Fruit fly (Drosophila melanogaster) whole organism, embryonic: ENCODE data around the gene CG5079.
A peak's percentile ranks its signal among the peaks of the same experiment; 100 is the strongest.

ENCODE experiments used
- Atf-2 ChIP-seq: fragments of 200-800 bp; sonication (Bioruptor generic); optimal IDR thresholded peaks from 2 replicates; lab custom pipeline; 2016; ENCODE audit warnings: missing biosample characterization, missing genetic modification characterization
- Bteb2 ChIP-seq: fragments of 200-800 bp; sonication (Bioruptor generic); optimal IDR thresholded peaks from 2 replicates; lab custom pipeline; 2016; ENCODE audit warnings: missing biosample characterization, missing genetic modification characterization
- CG10267 ChIP-seq: fragments of 200-800 bp; sonication (Bioruptor generic); optimal IDR thresholded peaks from 2 replicates; lab custom pipeline; 2018; ENCODE audit warnings: missing biosample characterization, mild to moderate bottlenecking, missing genetic modification characterization, moderate library complexity
- CG10274 ChIP-seq: fragments of 200-800 bp; sonication (Bioruptor generic); optimal IDR thresholded peaks from 3 replicates; lab custom pipeline; 2017; ENCODE audit warnings: missing biosample characterization, mild to moderate bottlenecking, missing genetic modification characterization
- CG14014 ChIP-seq: fragments of 200-800 bp; sonication (Bioruptor generic); IDR thresholded peaks from 2 replicates; pipeline ENCODE4 v1.3.6; 2022; ENCODE audit warnings: missing biosample characterization, missing genetic modification characterization
- CG1603 ChIP-seq: fragments of 200-800 bp; sonication (Bioruptor generic); optimal IDR thresholded peaks from 2 replicates; lab custom pipeline; 2019; ENCODE audit warnings: missing biosample characterization, mild to moderate bottlenecking, missing genetic modification characterization, moderate library complexity
- CG17829 ChIP-seq: fragments of 200-800 bp; optimal IDR thresholded peaks from 2 replicates; lab custom pipeline; 2019; ENCODE audit warnings: missing biosample characterization, mild to moderate bottlenecking, missing genetic modification characterization, moderate library complexity
- CG2889 ChIP-seq: fragments of 200-800 bp; sonication (Bioruptor generic); IDR thresholded peaks from 3 replicates; pipeline ENCODE4 v1.3.6; 2022; ENCODE audit warnings: missing biosample characterization, missing genetic modification characterization
- CG3065 ChIP-seq: fragments of 200-800 bp; sonication (Bioruptor generic); optimal IDR thresholded peaks from 2 replicates; lab custom pipeline; 2016; ENCODE audit warnings: missing biosample characterization, missing genetic modification characterization
- CG33557 ChIP-seq: fragments of 200-800 bp; sonication (Bioruptor generic); optimal IDR thresholded peaks from 2 replicates; lab custom pipeline; 2019; ENCODE audit warnings: missing biosample characterization, mild to moderate bottlenecking, missing genetic modification characterization, moderate library complexity
- CG4617 ChIP-seq: fragments of 200-800 bp; sonication (Bioruptor generic); optimal IDR thresholded peaks from 3 replicates; lab custom pipeline; 2016; ENCODE audit warnings: missing biosample characterization, missing genetic modification characterization, borderline replicate concordance
- CG4730 ChIP-seq: fragments of 200-800 bp; sonication (Bioruptor generic); IDR thresholded peaks from 2 replicates; pipeline ENCODE4 v1.3.6; 2022; ENCODE audit warnings: missing biosample characterization, missing genetic modification characterization
- CG6175 ChIP-seq: fragments of 200-800 bp; sonication (Bioruptor generic); IDR thresholded peaks from 3 replicates; pipeline ENCODE4 v1.3.6; 2022; ENCODE audit warnings: missing biosample characterization, missing genetic modification characterization
- CG6254 ChIP-seq: fragments of 200-800 bp; sonication (Bioruptor generic); optimal IDR thresholded peaks from 3 replicates; lab custom pipeline; 2017; ENCODE audit warnings: mild to moderate bottlenecking, missing biosample characterization, missing genetic modification reagents, missing genetic modification characterization
- CG6654 ChIP-seq: fragments of 200-800 bp; sonication (Bioruptor generic); optimal IDR thresholded peaks from 2 replicates; lab custom pipeline; 2017; ENCODE audit warnings: missing biosample characterization, mild to moderate bottlenecking, missing genetic modification characterization
- CG6765 ChIP-seq: fragments of 200-800 bp; sonication (Bioruptor generic); optimal IDR thresholded peaks from 3 replicates; lab custom pipeline; 2017; ENCODE audit warnings: missing biosample characterization, mild to moderate bottlenecking, missing genetic modification characterization
- CG7271 ChIP-seq: fragments of 200-800 bp; sonication (Bioruptor generic); optimal IDR thresholded peaks from 2 replicates; lab custom pipeline; 2018; ENCODE audit warnings: missing biosample characterization, mild to moderate bottlenecking, missing genetic modification characterization, moderate library complexity
- CG7357 ChIP-seq: fragments of 200-800 bp; sonication (Bioruptor generic); IDR thresholded peaks from 3 replicates; pipeline ENCODE4 v1.3.6; 2022; ENCODE audit warnings: missing biosample characterization, missing genetic modification characterization
- CG7372 ChIP-seq: fragments of 200-800 bp; sonication (Bioruptor generic); IDR thresholded peaks from 2 replicates; pipeline ENCODE4 v1.3.6; 2022; ENCODE audit warnings: missing biosample characterization, missing genetic modification characterization
- CrebB ChIP-seq: fragments of 200-800 bp; sonication (Bioruptor generic); optimal IDR thresholded peaks from 3 replicates; lab custom pipeline; 2018; ENCODE audit warnings: missing biosample characterization, mild to moderate bottlenecking, missing genetic modification characterization
- Gug ChIP-seq: fragments of 200-800 bp; sonication (Bioruptor generic); IDR thresholded peaks from 4 replicates; pipeline ENCODE4 v1.3.6; 2022; ENCODE audit warnings: missing biosample characterization, missing genetic modification characterization
- Med ChIP-seq: fragments of 200-800 bp; sonication (Bioruptor generic); peaks from one replicate; lab custom pipeline; 2016; ENCODE audit warnings: missing biosample characterization, missing genetic modification characterization, mild to moderate bottlenecking, inconsistent platforms, moderate library complexity
- Ravus ChIP-seq: fragments of 200-800 bp; sonication (Bioruptor generic); IDR thresholded peaks from 2 replicates; pipeline ENCODE4 v1.3.6; 2022; ENCODE audit warnings: missing biosample characterization, missing genetic modification characterization
- Scr ChIP-seq: fragments of 200-800 bp; sonication (Bioruptor generic); IDR thresholded peaks from 2 replicates; pipeline ENCODE4 v1.3.6; 2022; ENCODE audit warnings: missing biosample characterization, missing genetic modification characterization; ENCODE audit not compliant: partially characterized antibody
- Sox102F ChIP-seq: fragments of 200-800 bp; sonication (Bioruptor generic); optimal IDR thresholded peaks from 2 replicates; lab custom pipeline; 2018; ENCODE audit warnings: missing biosample characterization, mild to moderate bottlenecking, missing genetic modification characterization, moderate library complexity
- Sry-δ ChIP-seq: fragments of 200-800 bp; sonication (Bioruptor generic); optimal IDR thresholded peaks from 2 replicates; lab custom pipeline; 2016; ENCODE audit warnings: missing biosample characterization, missing genetic modification characterization
- Usf ChIP-seq: fragments of 200-800 bp; sonication (Bioruptor generic); optimal IDR thresholded peaks from 2 replicates; lab custom pipeline; 2017; ENCODE audit warnings: missing genotype, missing biosample characterization, missing genetic modification characterization
- Xrp1 ChIP-seq: fragments of 200-800 bp; sonication (Bioruptor generic); IDR thresholded peaks from 2 replicates; pipeline ENCODE4 v1.3.6; 2022; ENCODE audit warnings: missing biosample characterization, missing genetic modification characterization
- ac ChIP-seq: fragments of 200-800 bp; sonication (Bioruptor generic); optimal IDR thresholded peaks from 3 replicates; lab custom pipeline; 2017; ENCODE audit warnings: missing biosample characterization, mild to moderate bottlenecking, missing genetic modification characterization
- aop ChIP-seq: fragments of 200-800 bp; sonication (Bioruptor generic); IDR thresholded peaks from 2 replicates; pipeline ENCODE4 v1.3.6; 2022; ENCODE audit warnings: missing biosample characterization, missing genetic modification characterization
- ase ChIP-seq: fragments of 200-800 bp; sonication (Bioruptor generic); IDR thresholded peaks from 3 replicates; pipeline ENCODE4 v1.3.6; 2022; ENCODE audit warnings: missing biosample characterization, missing genetic modification characterization
- caup ChIP-seq: fragments of 200-800 bp; sonication (Bioruptor generic); optimal IDR thresholded peaks from 3 replicates; lab custom pipeline; 2017; ENCODE audit warnings: missing biosample characterization, mild to moderate bottlenecking, missing genetic modification characterization, moderate library complexity; ENCODE audit not compliant: severe bottlenecking
- chinmo ChIP-seq: fragments of 200-800 bp; sonication (Bioruptor generic); IDR thresholded peaks from 4 replicates; pipeline ENCODE4 v1.3.6; 2022; ENCODE audit warnings: missing biosample characterization, missing genetic modification characterization; ENCODE audit not compliant: partially characterized antibody
- crc ChIP-seq: fragments of 200-800 bp; sonication (Bioruptor generic); optimal IDR thresholded peaks from 2 replicates; lab custom pipeline; 2016; ENCODE audit warnings: missing biosample characterization, missing genetic modification characterization
- ewg ChIP-seq: fragments of 200-800 bp; sonication (Bioruptor generic); optimal IDR thresholded peaks from 3 replicates; lab custom pipeline; 2017; ENCODE audit warnings: mild to moderate bottlenecking, missing biosample characterization, missing genetic modification reagents, missing genetic modification characterization
- ftz-f1 ChIP-seq: fragments of 200-800 bp; sonication (Bioruptor generic); optimal IDR thresholded peaks from 2 replicates; lab custom pipeline; 2016; ENCODE audit warnings: missing biosample characterization, missing genetic modification characterization
- grau ChIP-seq: fragments of 200-800 bp; optimal IDR thresholded peaks from 3 replicates; lab custom pipeline; 2019; ENCODE audit warnings: missing biosample characterization, mild to moderate bottlenecking, missing genetic modification characterization, moderate library complexity
- gro ChIP-seq: fragments of 200-800 bp; sonication (Bioruptor generic); optimal IDR thresholded peaks from 2 replicates; lab custom pipeline; 2016; ENCODE audit warnings: missing biosample characterization, missing genetic modification characterization
- gsb-n ChIP-seq: fragments of 200-800 bp; sonication (Bioruptor generic); optimal IDR thresholded peaks from 3 replicates; lab custom pipeline; 2018; ENCODE audit warnings: missing biosample characterization, mild to moderate bottlenecking, missing genetic modification characterization
- ken ChIP-seq: fragments of 200-800 bp; sonication (Bioruptor generic); IDR thresholded peaks from 3 replicates; pipeline ENCODE4 v1.3.6; 2022; ENCODE audit warnings: missing biosample characterization, missing genetic modification characterization
- lov ChIP-seq, 2 experiments: fragments of 200-800 bp in 1 of 2; fragments of >200 bp in 1 of 2; sonication (Bioruptor generic) in 1 of 2; IDR thresholded peaks in 1 of 2; optimal IDR thresholded peaks in 1 of 2; 2 replicates in 1 of 2; 3 replicates in 1 of 2; pipeline versions ENCODE4 v1.3.6 to Lab custom; 2017 to 2022; ENCODE audit warnings: missing biosample characterization in 1 of 2, missing genetic modification characterization in 1 of 2
- nom ChIP-seq: fragments of 200-800 bp; sonication (Bioruptor generic); optimal IDR thresholded peaks from 2 replicates; lab custom pipeline; 2017; ENCODE audit warnings: missing biosample characterization, missing genetic modification characterization, mild to moderate bottlenecking, moderate library complexity, missing genetic modification reagents
- pan ChIP-seq, 4 experiments: fragments of >200 bp in 3 of 4; fragments of 200-800 bp in 1 of 4; sonication (Bioruptor generic) in 1 of 4; optimal IDR thresholded peaks in 3 of 4; IDR thresholded peaks in 1 of 4; 2 replicates each; pipeline versions ENCODE4 v1.3.6 to Lab custom; 2017 to 2022; ENCODE audit warnings: missing biosample characterization in 2 of 4, missing genetic modification characterization in 2 of 4, mixed read lengths in 1 of 4
- pfk ChIP-seq: fragments of 200-800 bp; sonication (Bioruptor generic); optimal IDR thresholded peaks from 2 replicates; lab custom pipeline; 2018; ENCODE audit warnings: missing biosample characterization, mild to moderate bottlenecking, missing genetic modification characterization, moderate library complexity
- phol ChIP-seq: fragments of 200-800 bp; sonication (Bioruptor generic); optimal IDR thresholded peaks from 3 replicates; lab custom pipeline; 2018; ENCODE audit warnings: missing biosample characterization, mild to moderate bottlenecking, missing genetic modification characterization, moderate library complexity
- pzg ChIP-seq: fragments of 200-800 bp; sonication (Bioruptor generic); optimal IDR thresholded peaks from 3 replicates; lab custom pipeline; 2018; ENCODE audit warnings: missing biosample characterization, mild to moderate bottlenecking, missing genetic modification characterization, moderate library complexity
- salm ChIP-seq: fragments of 200-800 bp; sonication (Bioruptor generic); optimal IDR thresholded peaks from 2 replicates; lab custom pipeline; 2018; ENCODE audit warnings: missing biosample characterization, mild to moderate bottlenecking, missing genetic modification characterization
- wdn ChIP-seq: fragments of 200-800 bp; sonication (Bioruptor generic); IDR thresholded peaks from 2 replicates; pipeline ENCODE4 v1.3.6; 2022; ENCODE audit warnings: missing biosample characterization, missing genetic modification characterization
- zen ChIP-seq: fragments of 200-800 bp; sonication (Bioruptor generic); optimal IDR thresholded peaks from 3 replicates; lab custom pipeline; 2018; ENCODE audit warnings: missing biosample characterization, mild to moderate bottlenecking, missing genetic modification characterization, moderate library complexity

CG5079 gene

dm6 chr3R:25626625-25627275 lies 13.3 kb downstream of the CG5079 start, which contains the start of gene Ssadh (continued):
- TF ChIP-seq caup (GFP tag; lab: Kevin White, UChicago) = no peak
- TF ChIP-seq Sox102F (GFP tag; lab: Kevin White, UChicago) = no peak
- TF ChIP-seq Scr = peak; percentile 57
- TF ChIP-seq CG4617 (GFP tag; lab: Kevin White, UChicago) = peak; percentile 28
- TF ChIP-seq CG10267 = peak; percentile 44
- TF ChIP-seq ken (GFP tag; lab: Robert Waterston, UW) = no peak
- TF ChIP-seq aop (GFP tag; lab: Robert Waterston, UW) = no peak
- no peak for TF ChIP-seq CG6654 (GFP tag; lab: Kevin White, UChicago)
- TF ChIP-seq nom = no peak
- no peak for TF ChIP-seq ftz-f1 (GFP tag; lab: Kevin White, UChicago)
- 0 out of 4 replicates have a peak, but pooled peaks have one; percentile 27 for TF ChIP-seq chinmo (GFP tag; lab: Robert Waterston, UW)
- TF ChIP-seq gro (GFP tag; lab: Kevin White, UChicago) = no peak
- TF ChIP-seq gsb-n (tag; lab: Kevin White, UChicago) = peak; percentile 56
- TF ChIP-seq crc = no peak
- peak; percentile 4 for TF ChIP-seq zen (tag; lab: Kevin White, UChicago)
- TF ChIP-seq CG3065 (GFP tag; lab: Kevin White, UChicago) = no peak
- no peak for TF ChIP-seq Gug (GFP tag; lab: Robert Waterston, UW)
- no peak for TF ChIP-seq CG33557 (GFP tag; lab: Kevin White, UChicago)
- no peak for TF ChIP-seq Ravus (GFP tag; lab: Robert Waterston, UW)
- no peak for TF ChIP-seq Usf
- TF ChIP-seq CG7357 (GFP tag; lab: Robert Waterston, UW) = no peak
- no peak for TF ChIP-seq CG6765 (GFP tag; lab: Kevin White, UChicago)
- TF ChIP-seq Atf-2 (GFP tag; lab: Kevin White, UChicago) = no peak
- TF ChIP-seq wdn = no peak
- no peak for TF ChIP-seq CG1603 (tag; lab: Kevin White, UChicago)
- no peak for TF ChIP-seq CG6254 (GFP tag; lab: Kevin White, UChicago)
- no peak for TF ChIP-seq ewg (GFP tag; lab: Kevin White, UChicago)
- peak; percentile 21 for TF ChIP-seq phol
- no peak for TF ChIP-seq lov (optimal IDR thresholded peaks at IDR 0.05; lab: Kevin White, UChicago)
- TF ChIP-seq lov (GFP tag; IDR thresholded peaks at IDR 0.05; lab: Robert Waterston, UW) = no peak
- TF ChIP-seq pan (optimal IDR thresholded peaks at IDR 0.05; lab: Kevin White, UChicago) = no peak
- TF ChIP-seq pan (GFP tag; optimal IDR thresholded peaks at IDR 0.05 in 1 of 2, IDR thresholded peaks at IDR 0.05 in 1 of 2) = no peak
- TF ChIP-seq CG7372 (GFP tag; lab: Robert Waterston, UW) = no peak
- TF ChIP-seq ase = no peak
- TF ChIP-seq CG17829 (tag; lab: Kevin White, UChicago) = no peak
- no peak for TF ChIP-seq CG14014 (GFP tag; lab: Robert Waterston, UW)
- no peak for TF ChIP-seq Bteb2 (GFP tag; lab: Kevin White, UChicago)
- TF ChIP-seq ac (GFP tag; lab: Kevin White, UChicago) = no peak
- TF ChIP-seq salm (tag; lab: Kevin White, UChicago) = no peak
- no peak for TF ChIP-seq pfk (GFP tag; lab: Kevin White, UChicago)
- no peak for TF ChIP-seq CG6175 (GFP tag; lab: Robert Waterston, UW)
- TF ChIP-seq CrebB (tag; lab: Kevin White, UChicago) = no peak
- peak; percentile 59 for TF ChIP-seq pzg (GFP tag; lab: Kevin White, UChicago)
- TF ChIP-seq Med (GFP tag; lab: Kevin White, UChicago) = peak; percentile 12
- TF ChIP-seq CG2889 (GFP tag; lab: Robert Waterston, UW) = no peak
- no peak for TF ChIP-seq Xrp1 (GFP tag; lab: Robert Waterston, UW)
- TF ChIP-seq CG10274 (GFP tag; lab: Kevin White, UChicago) = no peak
- no peak for TF ChIP-seq CG4730
- peak; percentile 53 for TF ChIP-seq Sry-δ (GFP tag; lab: Kevin White, UChicago)
- TF ChIP-seq CG7271 = no peak
- TF ChIP-seq grau (tag; lab: Kevin White, UChicago) = no peak
